Fruit fly (Drosophila melanogaster): ENCODE data around the gene Cpr78Cc.

The Cpr78Cc gene

dm6 chr3L:21266101-21266656 is 34.2 kb upstream of the Cpr78Cc start:
- TF ChIP-seq Dll (optimal IDR thresholded peaks at IDR 0.05) (no peak), EcR (GFP tag; optimal IDR thresholded peaks at IDR 0.05) (no peak), pan (optimal IDR thresholded peaks at IDR 0.05) (no peak)

- TF ChIP-seq EcR (GFP tag; optimal IDR thresholded peaks at IDR 0.05) (no peak), usp (GFP tag; optimal IDR thresholded peaks at IDR 0.05) (no peak), pan (optimal IDR thresholded peaks at IDR 0.05) (no peak), Dll (optimal IDR thresholded peaks at IDR 0.05) (no peak), psq (optimal IDR thresholded peaks at IDR 0.05) (no peak), CG8478 (optimal IDR thresholded peaks at IDR 0.05) (no peak)
These were observed 32.5 kb upstream of the Cpr78Cc start, which contains the start of gene CG9391 for dm6 chr3L:21267862-21268385. CG9391 (minus strand) TSS chr3L:21268335.

DNA sequence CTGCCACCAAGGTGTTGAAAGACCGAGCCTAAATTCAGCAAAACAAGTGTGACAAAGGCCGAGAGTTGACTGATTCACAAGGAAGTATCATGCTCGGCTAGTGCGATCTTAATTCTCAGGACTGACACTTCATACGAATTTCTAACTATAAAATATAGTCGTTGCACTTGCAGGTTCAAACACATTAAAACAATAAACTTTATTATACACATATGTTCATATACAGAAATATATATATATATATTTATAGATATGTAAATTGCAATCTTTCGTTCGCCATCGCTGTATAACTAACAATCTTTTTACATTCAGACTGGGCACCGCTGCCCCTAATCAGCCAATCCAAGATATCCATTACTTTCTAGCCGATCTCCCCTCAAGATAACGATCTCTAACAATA is 29.9 kb upstream of the Cpr78Cc start, which contains the start of gene CG9389:
Gene CG9389, minus strand, starts transcription at position 101 of the 400 bp plus-strand sequence.
- TF ChIP-seq psq (optimal IDR thresholded peaks at IDR 0.05) (no peak), Dll (optimal IDR thresholded peaks at IDR 0.05) (no peak), usp (GFP tag; optimal IDR thresholded peaks at IDR 0.05) (no peak), pan (optimal IDR thresholded peaks at IDR 0.05) (no peak), CG8478 (optimal IDR thresholded peaks at IDR 0.05) (no peak), EcR (GFP tag; optimal IDR thresholded peaks at IDR 0.05) (no peak)

dm6 chr3L:21273504-21273903 is 26.9 kb upstream of the Cpr78Cc start:
- TF ChIP-seq Dll (optimal IDR thresholded peaks at IDR 0.05) (no peak), EcR (GFP tag; optimal IDR thresholded peaks at IDR 0.05) (no peak)

DNA sequence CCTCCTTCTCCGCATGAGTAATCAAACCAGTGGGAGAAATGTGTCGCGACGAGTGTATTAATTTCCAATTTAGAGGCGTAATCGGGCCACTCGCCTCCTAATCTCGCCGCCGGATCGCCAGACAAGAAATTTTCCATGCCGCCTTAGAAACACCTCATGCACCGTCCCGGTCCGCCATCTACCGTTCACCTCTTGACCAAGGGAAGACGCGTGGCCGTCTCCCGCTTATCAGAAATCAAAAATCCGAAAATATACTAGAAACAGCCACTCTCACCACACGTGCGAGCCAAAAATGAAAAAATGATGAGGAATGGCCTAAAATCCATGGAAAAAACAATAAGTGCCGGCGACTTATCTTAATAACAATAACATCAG is 24.5 kb upstream of the Cpr78Cc start:
- TF ChIP-seq pan (optimal IDR thresholded peaks at IDR 0.05) (no peak), CG8478 (optimal IDR thresholded peaks at IDR 0.05) (no peak), Dll (optimal IDR thresholded peaks at IDR 0.05) (no peak), usp (GFP tag; optimal IDR thresholded peaks at IDR 0.05) (no peak), psq (optimal IDR thresholded peaks at IDR 0.05) (no peak), EcR (GFP tag; optimal IDR thresholded peaks at IDR 0.05) (no peak)

DNA sequence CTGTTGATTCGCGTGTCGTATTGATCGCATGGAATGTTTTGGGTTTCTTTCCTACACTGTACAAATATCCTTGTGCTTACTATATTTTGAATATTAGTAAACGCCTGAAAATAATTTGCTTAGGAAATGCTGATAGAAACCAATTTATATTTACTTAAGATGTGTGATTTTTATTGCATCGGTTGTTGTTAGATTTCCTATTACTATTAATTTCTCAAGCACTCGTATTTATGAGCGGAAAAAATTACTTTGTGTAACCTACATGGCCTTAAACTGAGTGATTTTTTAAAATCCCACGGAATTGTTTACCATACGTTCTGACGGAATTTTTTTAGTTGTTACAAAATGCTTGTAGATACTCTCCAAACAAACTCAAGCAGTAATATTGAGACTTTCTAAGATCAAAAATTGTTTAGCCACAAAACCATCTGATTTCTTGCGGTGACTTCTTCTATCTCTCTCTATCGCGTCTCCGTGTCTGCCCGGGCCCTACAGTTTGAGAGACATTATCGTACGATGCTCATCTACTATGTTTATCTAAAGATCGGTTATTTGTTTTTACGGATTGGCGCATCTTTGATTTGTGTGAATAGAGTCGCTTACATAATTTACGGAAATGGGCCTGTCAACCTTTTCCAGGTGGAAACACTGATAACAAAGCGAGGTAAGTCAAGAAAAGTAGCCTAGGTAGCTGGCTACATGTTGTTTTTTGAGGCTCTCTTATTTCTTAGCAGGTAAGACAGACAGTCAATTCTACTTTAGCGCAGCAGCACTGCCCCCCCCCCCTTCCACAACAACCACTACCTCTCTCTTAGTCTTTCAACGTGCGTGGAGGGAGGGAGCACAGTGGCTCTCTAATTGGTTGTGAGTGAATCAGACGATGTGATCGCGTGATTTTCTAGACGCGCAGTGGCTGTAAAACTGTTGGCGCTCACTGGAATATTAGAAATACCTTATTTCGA is 23.8 kb upstream of the Cpr78Cc start:
- TF ChIP-seq Dll (optimal IDR thresholded peaks at IDR 0.05) (no peak), psq (optimal IDR thresholded peaks at IDR 0.05) (no peak)

dm6 chr3L:21277897-21278530 is 22.4 kb upstream of the Cpr78Cc start:
- TF ChIP-seq CG8478 (optimal IDR thresholded peaks at IDR 0.05), result no peak
- no peak for TF ChIP-seq psq (optimal IDR thresholded peaks at IDR 0.05)
- no peak for TF ChIP-seq usp (GFP tag; optimal IDR thresholded peaks at IDR 0.05)
- no peak for TF ChIP-seq EcR (GFP tag; optimal IDR thresholded peaks at IDR 0.05)
- TF ChIP-seq Dll (optimal IDR thresholded peaks at IDR 0.05), result no peak
- no peak for TF ChIP-seq pan (optimal IDR thresholded peaks at IDR 0.05)

DNA sequence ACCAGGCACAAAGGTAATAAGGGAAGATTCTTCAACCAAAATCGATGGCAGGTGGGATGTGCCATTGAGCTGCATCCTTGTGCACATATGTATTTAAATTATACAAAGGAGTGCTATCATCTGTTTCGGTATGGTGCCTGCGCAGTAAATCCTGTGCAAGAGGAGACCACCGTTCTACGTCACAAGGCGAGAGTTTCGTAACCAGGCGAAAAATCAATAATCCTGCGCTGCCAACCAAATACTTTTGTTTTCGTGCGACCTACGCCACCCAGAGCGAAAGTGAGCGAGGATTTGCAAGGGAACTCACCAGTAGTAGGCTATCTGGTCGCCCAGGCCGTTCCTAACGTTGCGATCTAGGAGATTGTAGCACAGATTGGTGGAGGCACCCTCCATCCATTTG is 21.2 kb upstream of the Cpr78Cc start:
- TF ChIP-seq psq (optimal IDR thresholded peaks at IDR 0.05), result no peak
- TF ChIP-seq pan (optimal IDR thresholded peaks at IDR 0.05), result no peak
- TF ChIP-seq CG8478 (optimal IDR thresholded peaks at IDR 0.05), result no peak
- TF ChIP-seq Dll (optimal IDR thresholded peaks at IDR 0.05), result no peak
- no peak for TF ChIP-seq usp (GFP tag; optimal IDR thresholded peaks at IDR 0.05)
- no peak for TF ChIP-seq EcR (GFP tag; optimal IDR thresholded peaks at IDR 0.05)

- no peak for TF ChIP-seq Dll (optimal IDR thresholded peaks at IDR 0.05)
- TF ChIP-seq usp (GFP tag; optimal IDR thresholded peaks at IDR 0.05), result no peak
- TF ChIP-seq EcR (GFP tag; optimal IDR thresholded peaks at IDR 0.05), result no peak
- no peak for TF ChIP-seq CG8478 (optimal IDR thresholded peaks at IDR 0.05)
- no peak for TF ChIP-seq psq (optimal IDR thresholded peaks at IDR 0.05)
- no peak for TF ChIP-seq pan (optimal IDR thresholded peaks at IDR 0.05)
These were observed 20.4 kb upstream of the Cpr78Cc start, which contains the start of gene AcCoAS for dm6 chr3L:21279876-21280566. AcCoAS (minus strand) TSS chr3L:21280243.

dm6 chr3L:21280996-21281691 is 19.2 kb upstream of the Cpr78Cc start, which contains the start of gene ppl:
ppl (minus strand) TSS chr3L:21281506.
- TF ChIP-seq CG8478 (optimal IDR thresholded peaks at IDR 0.05) (no peak), psq (optimal IDR thresholded peaks at IDR 0.05) (no peak)

DNA sequence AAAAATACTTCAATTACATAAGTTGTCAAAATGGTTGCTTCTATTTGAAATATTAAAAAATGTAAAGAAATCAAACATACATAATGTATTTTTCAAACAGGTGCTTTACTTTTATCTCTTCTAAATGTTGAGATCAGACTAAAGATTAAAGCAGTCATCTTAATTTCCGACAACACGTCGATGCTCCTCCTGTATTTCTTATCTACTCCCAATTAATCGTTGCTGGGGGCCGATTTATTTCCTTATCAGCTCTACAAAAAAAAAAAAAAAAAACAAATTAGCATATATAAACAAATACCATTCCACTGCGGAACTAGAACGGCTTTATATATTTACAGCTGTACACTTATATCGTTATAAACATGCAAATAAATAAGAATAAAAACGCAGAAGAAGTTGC is 18.7 kb upstream of the Cpr78Cc start:
- TF ChIP-seq Dll (optimal IDR thresholded peaks at IDR 0.05), result no peak

Measured in whole organism.